Fruit fly (Drosophila melanogaster): ENCODE data around the gene CG17294.

Gene CG17294

dm6 chr2L:8346260-8346659 lies 30.6 kb upstream of the CG17294 start, which contains the start of gene CG7778 (continued):
- no peak for TF ChIP-seq CG11247 (GFP tag; IDR thresholded peaks at IDR 0.05)
- peak; percentile 30; the same call in 1 of the 2 replicates for TF ChIP-seq stc (GFP tag; IDR thresholded peaks at IDR 0.05)
- no peak for TF ChIP-seq Spps (tag; optimal IDR thresholded peaks at IDR 0.05)
- no peak for TF ChIP-seq kay (GFP tag; optimal IDR thresholded peaks at IDR 0.05)
- TF ChIP-seq CG5953 (GFP tag; IDR thresholded peaks at IDR 0.05): no peak
- TF ChIP-seq usp (GFP tag; optimal IDR thresholded peaks at IDR 0.05): no peak
- peak; percentile 44 for TF ChIP-seq CG7745 (tag; optimal IDR thresholded peaks at IDR 0.05)
- TF ChIP-seq gfzf (GFP tag; optimal IDR thresholded peaks at IDR 0.05): no peak
- TF ChIP-seq CG10321 (GFP tag; IDR thresholded peaks at IDR 0.05): peak; percentile 46; the same call in 1 of the 2 replicates
- TF ChIP-seq her (GFP tag; optimal IDR thresholded peaks at IDR 0.05): no peak
- peak; percentile 58 for TF ChIP-seq Med (GFP tag)
- no peak for TF ChIP-seq slou (GFP tag; optimal IDR thresholded peaks at IDR 0.05)
- no peak for TF ChIP-seq CG10431 (GFP tag; optimal IDR thresholded peaks at IDR 0.05)
- peak; percentile 48 for TF ChIP-seq exex (tag; optimal IDR thresholded peaks at IDR 0.05)
- TF ChIP-seq fd3F (GFP tag; optimal IDR thresholded peaks at IDR 0.05): no peak
- no peak for TF ChIP-seq amos (GFP tag; IDR thresholded peaks at IDR 0.05; ENCODE audit: partially characterized antibody)
- no peak for TF ChIP-seq CG12104 (GFP tag; optimal IDR thresholded peaks at IDR 0.05)
- no peak for TF ChIP-seq Dek (tag; optimal IDR thresholded peaks at IDR 0.05)
- no peak for TF ChIP-seq Hr51 (GFP tag; optimal IDR thresholded peaks at IDR 0.05)
- TF ChIP-seq CG17385 (GFP tag; optimal IDR thresholded peaks at IDR 0.05): no peak
- TF ChIP-seq Trl (optimal IDR thresholded peaks at IDR 0.05): peak; percentile 60 to 65
- TF ChIP-seq Trl (GFP tag; optimal IDR thresholded peaks at IDR 0.05): no peak
- TF ChIP-seq NC2β (GFP tag; optimal IDR thresholded peaks at IDR 0.05): no peak
- TF ChIP-seq CG18599 (GFP tag; optimal IDR thresholded peaks at IDR 0.05): no peak
- no peak for TF ChIP-seq CG12236 (GFP tag; optimal IDR thresholded peaks at IDR 0.05)

dm6 chr2L:8350560-8351171 lies 26.2 kb upstream of the CG17294 start:
- TF ChIP-seq luna (GFP tag; optimal IDR thresholded peaks at IDR 0.05) (peak; percentile 35), CG17328 (GFP tag; IDR thresholded peaks at IDR 0.05) (no peak), HHEX (GFP tag; optimal IDR thresholded peaks at IDR 0.05) (peak; percentile 61), CG15514 (GFP tag; optimal IDR thresholded peaks at IDR 0.05) (peak; percentile 62), rib (GFP tag; IDR thresholded peaks at IDR 0.05) (peak; percentile 33; the same call in 1 of the 2 replicates), CG12659 (GFP tag; optimal IDR thresholded peaks at IDR 0.05) (peak; percentile 24), org-1 (GFP tag; optimal IDR thresholded peaks at IDR 0.05) (peak; percentile 22), Bteb2 (GFP tag; optimal IDR thresholded peaks at IDR 0.05) (peak; percentile 30), CG6765 (GFP tag; optimal IDR thresholded peaks at IDR 0.05) (peak; percentile 26), CG1529 (GFP tag; optimal IDR thresholded peaks at IDR 0.05) (peak; percentile 14), gro (GFP tag; optimal IDR thresholded peaks at IDR 0.05) (peak; percentile 62), CG12071 (GFP tag; optimal IDR thresholded peaks at IDR 0.05) (peak; percentile 70), Fer3 (tag; optimal IDR thresholded peaks at IDR 0.05) (peak; percentile 54), CG12769 (tag; optimal IDR thresholded peaks at IDR 0.05) (peak; percentile 65), unpg (GFP tag; optimal IDR thresholded peaks at IDR 0.05) (peak; percentile 46), Hand (GFP tag; optimal IDR thresholded peaks at IDR 0.05) (peak; percentile 52), fd3F (GFP tag; optimal IDR thresholded peaks at IDR 0.05) (peak; percentile 28), HLH3B (GFP tag; IDR thresholded peaks at IDR 0.05) (peak; percentile 29; the same call in 1 of the 2 replicates), trem (tag; optimal IDR thresholded peaks at IDR 0.05) (no peak), CG14014 (GFP tag; IDR thresholded peaks at IDR 0.05) (peak; percentile 52; the same call in 1 of the 2 replicates), cato (GFP tag; optimal IDR thresholded peaks at IDR 0.05; ENCODE audit: borderline replicate concordance) (no peak), Sox100B (GFP tag; optimal IDR thresholded peaks at IDR 0.05) (peak; percentile 8), Hmr (GFP tag; optimal IDR thresholded peaks at IDR 0.05) (peak; percentile 74), Side (GFP tag; optimal IDR thresholded peaks at IDR 0.05) (peak; percentile 16), CG2129 (GFP tag; IDR thresholded peaks at IDR 0.05; ENCODE audit: partially characterized antibody) (no peak), grn (GFP tag; optimal IDR thresholded peaks at IDR 0.05) (peak; percentile 74)
